Worm (Caenorhabditis elegans): ENCODE data around the gene srab-6.

DNA sequence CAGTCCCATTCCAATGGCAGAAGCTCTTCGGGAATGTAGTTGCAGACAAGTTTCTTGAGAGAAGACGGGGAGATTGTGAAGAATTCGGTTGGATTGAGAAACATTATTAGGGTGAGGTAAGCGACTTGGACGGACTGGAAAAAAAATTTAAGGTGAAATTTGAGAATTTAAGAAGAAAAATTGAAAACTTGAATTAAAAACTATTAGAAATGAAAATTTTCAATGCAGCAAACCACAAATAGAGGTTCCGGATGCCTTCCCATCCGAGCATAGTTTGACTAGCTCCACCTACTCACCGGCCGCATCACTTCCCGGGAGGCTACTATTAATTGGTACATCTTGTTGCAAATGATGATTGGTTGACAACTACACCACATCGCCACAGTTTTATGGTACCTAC, 38.0 kb downstream of the srab-6 start, which contains the start of gene Y73C8C.8:
- TF ChIP-seq nhr-28 (tag; optimal IDR thresholded peaks at IDR 0.05) (no peak), snpc-4 (tag; optimal IDR thresholded peaks at IDR 0.05) (no peak), lsy-2 (tag; optimal IDR thresholded peaks at IDR 0.05) (no peak), nhr-2 (tag; optimal IDR thresholded peaks at IDR 0.05) (no peak), nhr-76 (tag; optimal IDR thresholded peaks at IDR 0.05) (no peak), elt-3 (tag; optimal IDR thresholded peaks at IDR 0.05) (no peak), blmp-1 (tag; optimal IDR thresholded peaks at IDR 0.05) (no peak), nhr-237 (tag; optimal IDR thresholded peaks at IDR 0.05) (no peak)

Data from whole organism, mixed stage, embryonic.